Worm (Caenorhabditis elegans) whole organism, mixed stage, embryonic: ENCODE data around the gene R04F11.2.

Experiments
- M03D4.4 ChIP-seq: sonication (generic microtip); optimal IDR thresholded peaks from 2 replicates; lab custom pipeline; 2017; ENCODE audit warnings: mild to moderate bottlenecking, missing genetic modification characterization, missing compliant biosample characterization
- blmp-1 ChIP-seq: fragments of 150-350 bp; optimal IDR thresholded peaks from 2 replicates; lab custom pipeline; 2014; ENCODE audit warnings: missing biosample characterization, missing genetic modification characterization
- ceh-43 ChIP-seq: fragments of 200-800 bp; sonication (Bioruptor generic); optimal IDR thresholded peaks from 2 replicates; lab custom pipeline; 2018; ENCODE audit warnings: mild to moderate bottlenecking, missing genetic modification characterization, moderate library complexity, missing compliant biosample characterization
- ceh-83 ChIP-seq: fragments of 200-800 bp; sonication (Bioruptor generic); optimal IDR thresholded peaks from 2 replicates; lab custom pipeline; 2018; ENCODE audit warnings: mild to moderate bottlenecking, missing genetic modification characterization, missing compliant biosample characterization
- ces-1 ChIP-seq: fragments of 150-350 bp; optimal IDR thresholded peaks from 2 replicates; lab custom pipeline; 2014; ENCODE audit warnings: missing biosample characterization, missing genetic modification reagents, missing genetic modification characterization
- cnd-1 ChIP-seq: fragments of 200-800 bp; sonication (Bioruptor generic); optimal IDR thresholded peaks from 2 replicates; lab custom pipeline; 2018; ENCODE audit warnings: mild to moderate bottlenecking, missing genetic modification characterization, missing compliant biosample characterization
- elt-1 ChIP-seq: sonication (generic microtip); optimal IDR thresholded peaks from 2 replicates; lab custom pipeline; 2017; ENCODE audit warnings: missing genetic modification characterization, mild to moderate bottlenecking, missing compliant biosample characterization, antibody characterized with exemption, moderate library complexity, borderline replicate concordance; ENCODE audit not compliant: insufficient read depth
- elt-3 ChIP-seq: fragments of 150-350 bp; optimal IDR thresholded peaks from 2 replicates; lab custom pipeline; 2014; ENCODE audit warnings: missing biosample characterization, missing genetic modification characterization
- ham-2 ChIP-seq: fragments of 200-800 bp; sonication (Bioruptor generic); optimal IDR thresholded peaks from 2 replicates; lab custom pipeline; 2018; ENCODE audit warnings: mild to moderate bottlenecking, missing genetic modification characterization, missing compliant biosample characterization
- hlh-1 ChIP-seq: fragments of 150-350 bp; optimal IDR thresholded peaks from 2 replicates; lab custom pipeline; 2014; ENCODE audit warnings: missing biosample characterization, missing genetic modification reagents, missing genetic modification characterization
- lin-13 ChIP-seq: fragments of 150-350 bp; optimal IDR thresholded peaks from 2 replicates; lab custom pipeline; 2014; ENCODE audit warnings: missing biosample characterization, missing genetic modification characterization
- mls-2 ChIP-seq: sonication (generic microtip); optimal IDR thresholded peaks from 2 replicates; lab custom pipeline; 2016; ENCODE audit warnings: mild to moderate bottlenecking, missing genetic modification characterization, moderate library complexity, missing compliant biosample characterization
- nhr-12 ChIP-seq: fragments of 150-350 bp; optimal IDR thresholded peaks from 2 replicates; lab custom pipeline; 2014; ENCODE audit warnings: missing biosample characterization, missing genetic modification characterization
- nhr-2 ChIP-seq: fragments of 150-350 bp; optimal IDR thresholded peaks from 2 replicates; lab custom pipeline; 2014; ENCODE audit warnings: missing biosample characterization, missing genetic modification characterization
- nhr-28 ChIP-seq: fragments of 150-350 bp; optimal IDR thresholded peaks from 2 replicates; lab custom pipeline; 2014; ENCODE audit warnings: missing biosample characterization, missing genetic modification characterization
- pha-4 ChIP-seq: fragments of 150-350 bp; optimal IDR thresholded peaks from 2 replicates; lab custom pipeline; 2018; ENCODE audit warnings: missing biosample characterization, missing genetic modification reagents, missing genetic modification characterization
- sem-2 ChIP-seq: fragments of 200-800 bp; sonication (Bioruptor generic); optimal IDR thresholded peaks from 2 replicates; lab custom pipeline; 2018; ENCODE audit warnings: mild to moderate bottlenecking, missing genetic modification characterization, missing compliant biosample characterization
- tbx-8 ChIP-seq: fragments of 200-800 bp; sonication (Bioruptor generic); optimal IDR thresholded peaks from 2 replicates; lab custom pipeline; 2018; ENCODE audit warnings: mild to moderate bottlenecking, missing genetic modification characterization, moderate library complexity, missing compliant biosample characterization
- unc-120 ChIP-seq: sonication (generic microtip); optimal IDR thresholded peaks from 2 replicates; lab custom pipeline; 2017; ENCODE audit warnings: missing genetic modification characterization, missing compliant biosample characterization; ENCODE audit not compliant: poor library complexity, severe bottlenecking
- unc-39 ChIP-seq: fragments of 150-350 bp; optimal IDR thresholded peaks from 2 replicates; lab custom pipeline; 2014; ENCODE audit warnings: missing biosample characterization, missing genetic modification characterization
- unc-62 ChIP-seq: fragments of 150-350 bp; optimal IDR thresholded peaks from 2 replicates; lab custom pipeline; 2014; ENCODE audit warnings: missing biosample characterization, missing genetic modification reagents, missing genetic modification characterization
- ztf-11 ChIP-seq: fragments of 150-350 bp; optimal IDR thresholded peaks from 2 replicates; lab custom pipeline; 2014; ENCODE audit warnings: missing biosample characterization, missing genetic modification characterization

R04F11.2 gene

DNA sequence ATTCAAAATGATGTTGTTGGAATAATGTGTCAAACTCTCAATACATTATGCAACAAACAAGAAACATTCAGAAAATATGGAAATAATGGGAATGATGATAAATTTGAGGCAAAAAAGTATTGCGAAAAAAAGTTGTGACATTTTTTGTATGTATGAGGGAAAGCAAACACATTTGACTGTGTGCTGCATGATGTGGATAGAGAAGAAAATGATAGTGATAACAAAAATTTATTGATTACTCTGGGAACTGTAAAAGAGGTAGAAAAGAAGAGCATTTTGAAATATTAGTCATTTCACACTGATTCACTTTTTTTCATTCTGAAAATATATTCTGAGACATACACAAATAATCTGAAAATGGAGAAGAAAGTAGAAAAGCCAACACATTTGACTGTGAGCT lies 29.7 kb downstream of the R04F11.2 start:
- TF ChIP-seq tbx-8 (GFP tag; lab: Kevin White, UChicago) = no peak

- TF ChIP-seq elt-1 (tag; lab: Kevin White, UChicago) = peak; percentile 66
- no peak for TF ChIP-seq unc-39
- TF ChIP-seq blmp-1 = peak; percentile 53
- no peak for TF ChIP-seq cnd-1
- peak; percentile 39 for TF ChIP-seq elt-3 (tag; lab: Kevin White, UChicago)
- TF ChIP-seq lin-13 (tag; lab: Kevin White, UChicago) = no peak
Observed at ce11 chrV:12349365-12349764, 31.2 kb downstream of the R04F11.2 start.

DNA sequence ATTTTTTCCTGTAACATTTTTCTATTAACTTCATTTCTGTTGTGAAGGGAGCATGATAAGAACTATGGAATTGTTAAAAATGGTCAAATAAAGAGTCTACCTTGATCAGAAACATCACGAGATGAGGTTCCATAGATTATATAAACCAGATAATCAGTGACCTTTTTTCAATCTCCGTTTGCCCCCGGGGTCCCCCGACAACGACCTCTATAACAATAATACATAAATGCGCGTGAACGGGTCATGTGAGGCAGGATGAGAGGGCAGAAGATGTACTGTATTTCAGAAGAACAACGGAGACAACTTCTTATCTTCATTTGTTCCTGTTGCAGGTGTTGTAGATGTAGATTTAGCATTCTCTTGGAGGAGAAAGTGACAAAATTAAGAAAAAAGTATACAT lies 33.7 kb downstream of the R04F11.2 start:
- TF ChIP-seq mls-2 (tag; lab: Kevin White, UChicago) (no peak), elt-1 (tag; lab: Kevin White, UChicago) (peak; percentile 68), nhr-2 (tag; lab: Kevin White, UChicago) (no peak), blmp-1 (no peak)

DNA sequence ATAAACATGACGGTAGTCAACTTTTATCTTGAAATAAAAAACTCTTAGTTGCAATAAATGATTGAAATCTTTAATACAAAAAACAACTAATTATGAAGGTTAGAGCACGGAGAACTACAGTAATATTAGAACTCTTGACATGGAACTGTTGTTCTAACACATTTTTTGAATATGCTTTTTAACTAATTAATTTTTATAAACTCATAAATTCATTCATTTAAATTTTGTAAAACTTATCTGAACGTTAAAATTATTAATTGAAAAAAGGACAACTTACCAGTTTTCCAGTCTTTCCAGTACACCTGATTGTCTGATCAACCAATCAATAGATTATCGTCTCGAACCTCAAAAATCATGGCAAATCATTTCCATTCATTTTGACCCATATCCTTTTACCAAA lies 34.3 kb downstream of the R04F11.2 start, which contains the start of gene sqt-3:
TSS of gene sqt-3 (plus strand) at position 301 of the 400 bp plus-strand sequence.
- TF ChIP-seq ham-2 (GFP tag; lab: Kevin White, UChicago) = no peak
- no peak for TF ChIP-seq elt-3 (tag; lab: Kevin White, UChicago)
- no peak for TF ChIP-seq nhr-12 (tag; lab: Kevin White, UChicago)
- TF ChIP-seq tbx-8 (GFP tag; lab: Kevin White, UChicago) = no peak
- TF ChIP-seq unc-62 (GFP tag; lab: Kevin White, UChicago) = no peak

ce11 chrV:12352881-12353280 lies 34.7 kb downstream of the R04F11.2 start:
- TF ChIP-seq ceh-83 (GFP tag; lab: Kevin White, UChicago) (peak; percentile 66), ham-2 (GFP tag; lab: Kevin White, UChicago) (peak; percentile 52), tbx-8 (GFP tag; lab: Kevin White, UChicago) (no peak), nhr-2 (tag; lab: Kevin White, UChicago) (no peak)
- TF ChIP-seq, all 35 proteins: peak for 2

DNA sequence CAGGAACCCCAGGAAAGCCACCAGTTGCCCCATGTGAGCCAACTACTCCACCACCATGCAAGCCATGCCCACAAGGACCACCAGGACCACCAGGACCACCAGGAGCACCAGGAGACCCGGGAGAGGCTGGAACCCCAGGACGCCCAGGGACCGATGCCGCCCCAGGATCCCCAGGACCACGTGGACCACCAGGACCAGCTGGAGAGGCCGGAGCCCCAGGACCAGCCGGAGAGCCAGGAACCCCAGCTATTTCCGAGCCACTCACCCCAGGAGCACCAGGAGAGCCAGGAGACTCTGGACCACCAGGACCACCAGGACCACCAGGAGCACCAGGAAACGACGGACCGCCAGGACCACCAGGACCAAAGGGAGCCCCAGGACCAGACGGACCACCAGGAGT lies 35.3 kb downstream of the R04F11.2 start:
- TF ChIP-seq mls-2 (tag; lab: Kevin White, UChicago) (peak; percentile 44), ces-1 (GFP tag; lab: Kevin White, UChicago) (no peak)

DNA sequence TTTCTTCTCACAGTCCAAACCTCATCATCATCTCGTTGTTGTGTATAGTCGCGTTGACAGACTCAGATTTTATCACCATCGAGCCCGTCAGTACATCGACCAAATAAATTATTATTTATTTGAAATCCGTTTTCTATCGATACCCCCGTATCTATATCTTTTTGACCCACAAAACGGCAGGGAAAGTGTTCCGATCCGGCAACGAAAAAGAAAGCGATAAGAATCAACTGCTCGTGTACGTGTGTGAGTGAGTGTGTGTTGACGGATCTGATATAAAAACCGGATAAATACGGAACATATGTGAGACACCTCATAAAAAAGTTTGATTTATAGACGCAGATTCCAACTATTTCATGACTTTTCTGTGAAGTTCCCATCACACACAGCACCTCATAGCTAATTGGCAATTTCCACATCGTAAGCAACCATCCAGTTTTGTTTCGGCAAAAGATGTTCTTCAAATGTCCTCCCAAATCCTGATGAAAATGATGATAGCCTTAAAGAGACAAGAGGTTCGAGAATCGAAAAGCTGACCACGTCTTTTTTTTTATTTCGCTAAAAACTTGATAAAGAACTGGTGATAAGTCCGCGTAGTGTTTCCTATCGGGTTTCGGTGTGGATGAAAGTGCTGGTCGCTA lies 36.1 kb downstream of the R04F11.2 start:
- peak; percentile 50 for TF ChIP-seq unc-62 (GFP tag; lab: Kevin White, UChicago)
- TF ChIP-seq M03D4.4 (tag; lab: Kevin White, UChicago) = peak; percentile 39
- peak; percentile 87 for TF ChIP-seq elt-1 (tag; lab: Kevin White, UChicago)
- TF ChIP-seq hlh-1 = no peak
- no peak for TF ChIP-seq ceh-43 (GFP tag; lab: Kevin White, UChicago)
- TF ChIP-seq pha-4 (tag; lab: Kevin White, UChicago) = no peak
- TF ChIP-seq cnd-1 = no peak
- no peak for TF ChIP-seq unc-120 (tag; lab: Kevin White, UChicago)
- peak; percentile 6 for TF ChIP-seq tbx-8 (GFP tag; lab: Kevin White, UChicago)
- TF ChIP-seq ztf-11 (tag; lab: Kevin White, UChicago) = no peak
- no peak for TF ChIP-seq sem-2 (GFP tag; lab: Kevin White, UChicago)
- no peak for TF ChIP-seq nhr-28 (tag; lab: Kevin White, UChicago)
- TF ChIP-seq elt-3 (tag; lab: Kevin White, UChicago) = no peak
- TF ChIP-seq blmp-1 = peak; percentile 8
- peak; percentile 16 for TF ChIP-seq ham-2 (GFP tag; lab: Kevin White, UChicago)

ce11 chrV:12357632-12358031 lies 39.5 kb downstream of the R04F11.2 start:
- TF ChIP-seq nhr-2 (tag; lab: Kevin White, UChicago) = no peak
- TF ChIP-seq blmp-1 = peak; percentile 83
- TF ChIP-seq, all 35 proteins: peak for 1
